Worm (Caenorhabditis elegans): ENCODE results near the gene sprp-4.

sprp-4 gene

ce11 chrX:8806070-8806799 is 47.2 kb downstream of the sprp-4 start, which contains the start of gene R04E5.8:
R04E5.8 (minus strand) TSS chrX:8806120.
- no peak for TF ChIP-seq unc-62 (GFP tag; optimal IDR thresholded peaks at IDR 0.05)

DNA sequence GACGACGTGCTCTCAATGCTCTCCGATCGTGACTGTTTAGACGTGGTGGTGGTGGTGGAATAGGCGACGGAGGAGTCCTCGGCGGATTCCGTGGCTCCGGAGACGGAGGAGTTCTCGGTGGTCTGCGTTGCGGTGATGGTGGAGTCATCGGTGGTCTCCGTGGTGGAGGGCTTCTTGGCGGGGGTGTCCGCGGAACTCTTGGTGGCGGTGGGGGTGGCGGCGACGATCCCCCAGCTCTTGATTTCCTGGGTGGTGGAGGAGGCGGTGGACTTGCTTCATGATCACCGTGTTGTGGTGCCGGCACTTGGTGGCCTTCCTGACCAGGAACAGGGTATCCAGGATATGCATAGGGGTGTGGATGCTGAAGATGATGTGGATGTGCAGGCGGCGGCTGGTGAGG is 47.9 kb downstream of the sprp-4 start:
- no peak for TF ChIP-seq unc-62 (GFP tag; optimal IDR thresholded peaks at IDR 0.05)

DNA sequence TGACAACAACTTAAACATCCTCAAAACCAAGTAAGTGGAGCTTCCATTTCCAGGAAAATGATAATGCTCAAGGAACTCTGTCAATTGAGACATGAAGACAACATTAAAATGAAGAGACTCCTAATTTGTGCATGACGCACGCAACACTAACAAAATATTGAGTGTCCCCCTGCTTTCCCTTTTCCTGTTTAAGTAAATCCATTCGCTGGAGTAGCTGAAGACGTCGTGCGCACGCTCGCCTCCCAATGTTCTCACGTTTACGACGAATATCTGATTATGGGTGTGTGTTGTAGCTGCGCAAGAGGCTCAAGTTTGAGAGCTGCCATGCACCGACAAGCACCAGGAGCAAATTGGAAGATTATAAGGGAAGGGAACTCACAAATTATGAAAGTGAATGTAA is 52.4 kb downstream of the sprp-4 start:
- no peak for TF ChIP-seq unc-62 (GFP tag; optimal IDR thresholded peaks at IDR 0.05)

DNA sequence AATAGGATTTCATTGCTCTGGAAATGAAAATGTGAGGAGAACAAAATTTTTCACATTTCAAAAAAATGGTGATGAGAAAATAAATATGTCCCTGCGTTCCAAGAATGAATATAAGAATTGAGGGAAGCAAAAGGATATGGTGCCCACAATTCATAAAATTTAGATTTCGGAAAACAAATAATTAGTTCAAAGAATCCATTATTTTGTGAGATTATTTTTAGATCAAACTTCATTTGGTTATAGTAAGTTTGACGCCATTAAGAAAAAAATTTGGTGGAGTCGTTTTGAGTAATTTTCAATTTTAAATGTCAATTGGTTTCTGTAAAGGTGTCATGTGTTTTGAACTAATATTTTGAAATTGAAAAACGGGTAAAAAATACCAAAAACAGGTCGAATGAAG is 53.1 kb downstream of the sprp-4 start:
- TF ChIP-seq unc-62 (GFP tag; optimal IDR thresholded peaks at IDR 0.05), result no peak

DNA sequence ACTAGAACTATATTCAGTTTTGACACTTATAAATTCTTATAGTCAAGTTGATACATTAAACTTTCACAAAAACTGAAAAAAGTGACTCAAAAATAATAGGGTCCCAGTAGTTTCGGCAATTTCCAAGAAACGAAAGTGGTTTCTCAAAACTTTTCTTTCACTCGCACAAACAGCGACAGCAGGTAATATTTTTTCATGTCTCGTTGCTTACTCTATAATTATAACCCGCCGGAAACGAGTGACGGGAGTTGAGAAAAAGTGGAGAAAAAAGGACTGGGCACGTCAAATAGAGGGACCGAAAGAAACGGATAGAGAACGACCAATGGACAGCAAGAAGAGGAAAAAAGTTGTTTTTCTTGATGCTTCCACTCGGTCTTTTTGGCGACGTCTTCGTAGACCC is 53.5 kb downstream of the sprp-4 start:
- TF ChIP-seq unc-62 (GFP tag; optimal IDR thresholded peaks at IDR 0.05), result no peak
